Worm (Caenorhabditis elegans) whole organism, mixed stage, embryonic: ENCODE measurements around the gene aptf-1.

ENCODE experiments used
- M03D4.4 ChIP-seq: sonication (generic microtip); optimal IDR thresholded peaks from 2 replicates; lab custom pipeline; 2017; ENCODE audit warnings: mild to moderate bottlenecking, missing genetic modification characterization, missing compliant biosample characterization
- bed-3 ChIP-seq: fragments of 200-800 bp; sonication (Bioruptor generic); optimal IDR thresholded peaks from 3 replicates; lab custom pipeline; 2018; ENCODE audit warnings: mild to moderate bottlenecking, missing genetic modification characterization, moderate library complexity, missing compliant biosample characterization
- blmp-1 ChIP-seq: fragments of 150-350 bp; optimal IDR thresholded peaks from 2 replicates; lab custom pipeline; 2014; ENCODE audit warnings: missing biosample characterization, missing genetic modification characterization
- ceh-39 ChIP-seq: fragments of 150-350 bp; optimal IDR thresholded peaks from 2 replicates; lab custom pipeline; 2014; ENCODE audit warnings: missing biosample characterization, missing genetic modification characterization
- ceh-43 ChIP-seq: fragments of 200-800 bp; sonication (Bioruptor generic); optimal IDR thresholded peaks from 2 replicates; lab custom pipeline; 2018; ENCODE audit warnings: mild to moderate bottlenecking, missing genetic modification characterization, moderate library complexity, missing compliant biosample characterization
- ceh-83 ChIP-seq: fragments of 200-800 bp; sonication (Bioruptor generic); optimal IDR thresholded peaks from 2 replicates; lab custom pipeline; 2018; ENCODE audit warnings: mild to moderate bottlenecking, missing genetic modification characterization, missing compliant biosample characterization
- ces-1 ChIP-seq: fragments of 150-350 bp; optimal IDR thresholded peaks from 2 replicates; lab custom pipeline; 2014; ENCODE audit warnings: missing biosample characterization, missing genetic modification reagents, missing genetic modification characterization
- cnd-1 ChIP-seq: fragments of 200-800 bp; sonication (Bioruptor generic); optimal IDR thresholded peaks from 2 replicates; lab custom pipeline; 2018; ENCODE audit warnings: mild to moderate bottlenecking, missing genetic modification characterization, missing compliant biosample characterization
- drap-1 ChIP-seq: fragments of 200-800 bp; sonication (Bioruptor generic); optimal IDR thresholded peaks from 3 replicates; lab custom pipeline; 2018; ENCODE audit warnings: mild to moderate bottlenecking, missing genetic modification characterization, missing compliant biosample characterization
- elt-1 ChIP-seq: sonication (generic microtip); optimal IDR thresholded peaks from 2 replicates; lab custom pipeline; 2017; ENCODE audit warnings: missing genetic modification characterization, mild to moderate bottlenecking, missing compliant biosample characterization, antibody characterized with exemption, moderate library complexity, borderline replicate concordance; ENCODE audit not compliant: insufficient read depth
- elt-3 ChIP-seq: fragments of 150-350 bp; optimal IDR thresholded peaks from 2 replicates; lab custom pipeline; 2014; ENCODE audit warnings: missing biosample characterization, missing genetic modification characterization
- flh-1 ChIP-seq: fragments of 200-800 bp; sonication (Bioruptor generic); optimal IDR thresholded peaks from 2 replicates; lab custom pipeline; 2018; ENCODE audit warnings: mild to moderate bottlenecking, missing genetic modification characterization, moderate library complexity, missing compliant biosample characterization
- ham-2 ChIP-seq: fragments of 200-800 bp; sonication (Bioruptor generic); optimal IDR thresholded peaks from 2 replicates; lab custom pipeline; 2018; ENCODE audit warnings: mild to moderate bottlenecking, missing genetic modification characterization, missing compliant biosample characterization
- hlh-1 ChIP-seq: fragments of 150-350 bp; optimal IDR thresholded peaks from 2 replicates; lab custom pipeline; 2014; ENCODE audit warnings: missing biosample characterization, missing genetic modification reagents, missing genetic modification characterization
- lin-13 ChIP-seq: fragments of 150-350 bp; optimal IDR thresholded peaks from 2 replicates; lab custom pipeline; 2014; ENCODE audit warnings: missing biosample characterization, missing genetic modification characterization
- lin-32 ChIP-seq: fragments of 200-800 bp; sonication (Bioruptor generic); optimal IDR thresholded peaks from 2 replicates; lab custom pipeline; 2018; ENCODE audit warnings: mild to moderate bottlenecking, missing genetic modification characterization, missing compliant biosample characterization
- lsy-2 ChIP-seq: fragments of 150-350 bp; optimal IDR thresholded peaks from 2 replicates; lab custom pipeline; 2014; ENCODE audit warnings: missing biosample characterization, missing genetic modification characterization
- mab-5 ChIP-seq: fragments of 150-350 bp; optimal IDR thresholded peaks from 2 replicates; lab custom pipeline; 2014; ENCODE audit warnings: missing biosample characterization, missing genetic modification characterization
- mep-1 ChIP-seq: fragments of 150-350 bp; optimal IDR thresholded peaks from 2 replicates; lab custom pipeline; 2017; ENCODE audit warnings: missing biosample characterization, missing genetic modification reagents, missing genetic modification characterization, inconsistent platforms
- mls-2 ChIP-seq: sonication (generic microtip); optimal IDR thresholded peaks from 2 replicates; lab custom pipeline; 2016; ENCODE audit warnings: mild to moderate bottlenecking, missing genetic modification characterization, moderate library complexity, missing compliant biosample characterization
- nhr-12 ChIP-seq: fragments of 150-350 bp; optimal IDR thresholded peaks from 2 replicates; lab custom pipeline; 2014; ENCODE audit warnings: missing biosample characterization, missing genetic modification characterization
- nhr-2 ChIP-seq: fragments of 150-350 bp; optimal IDR thresholded peaks from 2 replicates; lab custom pipeline; 2014; ENCODE audit warnings: missing biosample characterization, missing genetic modification characterization
- nhr-237 ChIP-seq: fragments of 150-350 bp; optimal IDR thresholded peaks from 2 replicates; lab custom pipeline; 2014; ENCODE audit warnings: missing biosample characterization, missing genetic modification characterization
- nhr-28 ChIP-seq: fragments of 150-350 bp; optimal IDR thresholded peaks from 2 replicates; lab custom pipeline; 2014; ENCODE audit warnings: missing biosample characterization, missing genetic modification characterization
- nhr-76 ChIP-seq: sonication (generic microtip); optimal IDR thresholded peaks from 2 replicates; lab custom pipeline; 2017; ENCODE audit warnings: missing biosample characterization, missing genetic modification characterization
- pha-4 ChIP-seq: fragments of 150-350 bp; optimal IDR thresholded peaks from 2 replicates; lab custom pipeline; 2018; ENCODE audit warnings: missing biosample characterization, missing genetic modification reagents, missing genetic modification characterization
- sem-2 ChIP-seq: fragments of 200-800 bp; sonication (Bioruptor generic); optimal IDR thresholded peaks from 2 replicates; lab custom pipeline; 2018; ENCODE audit warnings: mild to moderate bottlenecking, missing genetic modification characterization, missing compliant biosample characterization
- sptf-1 ChIP-seq: sonication (generic microtip); optimal IDR thresholded peaks from 2 replicates; lab custom pipeline; 2017; ENCODE audit warnings: mild to moderate bottlenecking, missing genetic modification characterization, moderate library complexity, missing compliant biosample characterization
- tbx-8 ChIP-seq: fragments of 200-800 bp; sonication (Bioruptor generic); optimal IDR thresholded peaks from 2 replicates; lab custom pipeline; 2018; ENCODE audit warnings: mild to moderate bottlenecking, missing genetic modification characterization, moderate library complexity, missing compliant biosample characterization
- unc-120 ChIP-seq: sonication (generic microtip); optimal IDR thresholded peaks from 2 replicates; lab custom pipeline; 2017; ENCODE audit warnings: missing genetic modification characterization, missing compliant biosample characterization; ENCODE audit not compliant: poor library complexity, severe bottlenecking
- unc-39 ChIP-seq: fragments of 150-350 bp; optimal IDR thresholded peaks from 2 replicates; lab custom pipeline; 2014; ENCODE audit warnings: missing biosample characterization, missing genetic modification characterization
- unc-62 ChIP-seq: fragments of 150-350 bp; optimal IDR thresholded peaks from 2 replicates; lab custom pipeline; 2014; ENCODE audit warnings: missing biosample characterization, missing genetic modification reagents, missing genetic modification characterization
- zip-8 ChIP-seq: fragments of 150-350 bp; optimal IDR thresholded peaks from 2 replicates; lab custom pipeline; 2014; ENCODE audit warnings: missing biosample characterization, missing genetic modification characterization
- ztf-11 ChIP-seq: fragments of 150-350 bp; optimal IDR thresholded peaks from 2 replicates; lab custom pipeline; 2014; ENCODE audit warnings: missing biosample characterization, missing genetic modification characterization

aptf-1 gene

ce11 chrII:6482102-6482501, 27.3 kb downstream of the aptf-1 start, which contains the start of gene del-10:
TSS of gene del-10 (minus strand) at chrII:6482125.
- TF ChIP-seq tbx-8 (GFP tag; lab: Kevin White, UChicago) (no peak), unc-120 (tag; lab: Kevin White, UChicago) (peak; percentile 42), unc-62 (GFP tag; lab: Kevin White, UChicago) (peak; percentile 73), ham-2 (no peak)

ce11 chrII:6482762-6483161, 28.0 kb downstream of the aptf-1 start:
- TF ChIP-seq unc-39 (tag; lab: Kevin White, UChicago): no peak
- no peak for TF ChIP-seq ham-2
- no peak for TF ChIP-seq mls-2 (tag; lab: Kevin White, UChicago)
- TF ChIP-seq elt-3: no peak
- TF ChIP-seq blmp-1: no peak
- no peak for TF ChIP-seq sem-2 (GFP tag; lab: Kevin White, UChicago)
- peak; percentile 75 for TF ChIP-seq unc-62 (GFP tag; lab: Kevin White, UChicago)
- TF ChIP-seq nhr-28 (tag; lab: Kevin White, UChicago): no peak
- no peak for TF ChIP-seq nhr-12 (tag; lab: Kevin White, UChicago)
- TF ChIP-seq, all 35 proteins: peak for 1

ce11 chrII:6484876-6485526, 30.2 kb downstream of the aptf-1 start, which contains the start of the genes lido-16 and plpp-1.2:
TSS of gene lido-16 (minus strand) at chrII:6484976.
TSS of gene plpp-1.2 (plus strand) at chrII:6485476.
- no peak for TF ChIP-seq lin-32 (GFP tag; lab: Kevin White, UChicago)
- TF ChIP-seq ham-2: no peak
- no peak for TF ChIP-seq mab-5 (tag; lab: Kevin White, UChicago)
- TF ChIP-seq flh-1: no peak
- no peak for TF ChIP-seq drap-1
- TF ChIP-seq zip-8 (tag; lab: Kevin White, UChicago): no peak
- no peak for TF ChIP-seq elt-3
- no peak for TF ChIP-seq M03D4.4 (tag; lab: Kevin White, UChicago)
- TF ChIP-seq elt-1 (tag; lab: Kevin White, UChicago): no peak
- no peak for TF ChIP-seq ces-1
- no peak for TF ChIP-seq nhr-237 (tag; lab: Kevin White, UChicago)
- no peak for TF ChIP-seq mep-1 (tag; lab: Kevin White, UChicago)
- TF ChIP-seq sem-2 (GFP tag; lab: Kevin White, UChicago): no peak
- TF ChIP-seq ceh-43 (GFP tag; lab: Kevin White, UChicago): no peak
- no peak for TF ChIP-seq unc-39 (tag; lab: Kevin White, UChicago)
- no peak for TF ChIP-seq pha-4
- TF ChIP-seq ceh-83 (GFP tag; lab: Kevin White, UChicago): no peak
- TF ChIP-seq bed-3 (GFP tag; lab: Kevin White, UChicago): no peak
- no peak for TF ChIP-seq cnd-1 (tag; lab: Kevin White, UChicago)
- TF ChIP-seq unc-120 (tag; lab: Kevin White, UChicago): no peak

- TF ChIP-seq hlh-1 (tag; lab: Kevin White, UChicago) (peak; percentile 68), elt-3 (no peak), unc-62 (GFP tag; lab: Kevin White, UChicago) (peak; percentile 25), mab-5 (tag; lab: Kevin White, UChicago) (peak; percentile 64), unc-120 (tag; lab: Kevin White, UChicago) (peak; percentile 22), ceh-39 (no peak), pha-4 (no peak)
These were observed 31.6 kb downstream of the aptf-1 start for ce11 chrII:6486344-6486743.

- TF ChIP-seq ceh-43 (GFP tag; lab: Kevin White, UChicago) (no peak), elt-1 (tag; lab: Kevin White, UChicago) (no peak), tbx-8 (GFP tag; lab: Kevin White, UChicago) (no peak), lin-32 (GFP tag; lab: Kevin White, UChicago) (no peak), M03D4.4 (tag; lab: Kevin White, UChicago) (no peak), pha-4 (peak; percentile 66), nhr-12 (tag; lab: Kevin White, UChicago) (no peak), nhr-237 (tag; lab: Kevin White, UChicago) (peak; percentile 56), flh-1 (no peak), zip-8 (tag; lab: Kevin White, UChicago) (no peak), elt-3 (no peak), sptf-1 (tag; lab: Kevin White, UChicago) (no peak), ceh-39 (peak; percentile 8), mep-1 (tag; lab: Kevin White, UChicago) (peak; percentile 83), nhr-28 (tag; lab: Kevin White, UChicago) (no peak), sem-2 (GFP tag; lab: Kevin White, UChicago) (no peak), blmp-1 (no peak), drap-1 (no peak), unc-62 (GFP tag; lab: Kevin White, UChicago) (no peak), lin-13 (tag; lab: Kevin White, UChicago) (peak; percentile 55), mls-2 (tag; lab: Kevin White, UChicago) (no peak), unc-39 (tag; lab: Kevin White, UChicago) (no peak), ham-2 (no peak), unc-120 (tag; lab: Kevin White, UChicago) (no peak), ceh-83 (GFP tag; lab: Kevin White, UChicago) (no peak), ztf-11 (tag; lab: Kevin White, UChicago) (no peak), lsy-2 (tag; lab: Kevin White, UChicago) (peak; percentile 97), bed-3 (GFP tag; lab: Kevin White, UChicago) (no peak), mab-5 (tag; lab: Kevin White, UChicago) (no peak), hlh-1 (tag; lab: Kevin White, UChicago) (peak; percentile 36), nhr-2 (tag; lab: Kevin White, UChicago) (no peak), ces-1 (no peak), cnd-1 (tag; lab: Kevin White, UChicago) (no peak), nhr-76 (tag; lab: Kevin White, UChicago) (no peak)
These were observed 35.0 kb downstream of the aptf-1 start, which contains the start of the genes snr-3 and rsp-5 for ce11 chrII:6489711-6490184. TSS of gene snr-3 (minus strand) at chrII:6489761. TSS of gene rsp-5 (plus strand) at chrII:6490165.
